Fruit fly (Drosophila melanogaster): ENCODE results near the gene CG32473.
A peak's percentile ranks its signal among the peaks of the same experiment; 100 is the strongest.

CG32473 gene

dm6 chr3R:13306595-13306994 is 4.1 kb downstream of the CG32473 start:
- TF ChIP-seq Mio (GFP tag; optimal IDR thresholded peaks at IDR 0.05) (no peak), Rel (GFP tag; optimal IDR thresholded peaks at IDR 0.05) (no peak), Rel (tag; optimal IDR thresholded peaks at IDR 0.05) (peak; percentile 58), Sp1 (GFP tag; optimal IDR thresholded peaks at IDR 0.05) (no peak), Dif (GFP tag; optimal IDR thresholded peaks at IDR 0.05; ENCODE audit: partially characterized antibody) (no peak)

- TF ChIP-seq Hnf4 (GFP tag; optimal IDR thresholded peaks at IDR 0.05) (peak; percentile 30), Rel (GFP tag; optimal IDR thresholded peaks at IDR 0.05) (no peak), Rel (tag; optimal IDR thresholded peaks at IDR 0.05) (peak; percentile 46), HLH106 (tag; optimal IDR thresholded peaks at IDR 0.05) (no peak), Dif (GFP tag; optimal IDR thresholded peaks at IDR 0.05; ENCODE audit: partially characterized antibody) (no peak), N (GFP tag; optimal IDR thresholded peaks at IDR 0.05) (no peak)
Measured at dm6 chr3R:13309133-13309711, 6.8 kb downstream of the CG32473 start.

- TF ChIP-seq lola (GFP tag; optimal IDR thresholded peaks at IDR 0.05) (no peak), Hnf4 (GFP tag; optimal IDR thresholded peaks at IDR 0.05) (no peak), psq (GFP tag; optimal IDR thresholded peaks at IDR 0.05) (no peak), jim (GFP tag; optimal IDR thresholded peaks at IDR 0.05) (no peak), Myc (optimal IDR thresholded peaks at IDR 0.05) (no peak), CrebA (GFP tag; optimal IDR thresholded peaks at IDR 0.05; ENCODE audit: borderline replicate concordance) (no peak)
Measured at dm6 chr3R:13313088-13313487, 10.6 kb downstream of the CG32473 start, which contains the start of gene CG44142. Gene CG44142 (minus strand): TSS chr3R:13313188.

dm6 chr3R:13319170-13319569 is 16.7 kb downstream of the CG32473 start, which contains the start of gene CG45080:
Gene CG45080 (minus strand): TSS chr3R:13319270.
- no peak for TF ChIP-seq pan (optimal IDR thresholded peaks at IDR 0.05)
- TF ChIP-seq brk (GFP tag; optimal IDR thresholded peaks at IDR 0.05) = no peak
- TF ChIP-seq Dif (GFP tag; optimal IDR thresholded peaks at IDR 0.05; ENCODE audit: partially characterized antibody) = no peak
- TF ChIP-seq Dfd (GFP tag; optimal IDR thresholded peaks at IDR 0.05) = no peak
- TF ChIP-seq foxo (GFP tag; optimal IDR thresholded peaks at IDR 0.05) = no peak
- no peak for TF ChIP-seq CrebA (GFP tag; optimal IDR thresholded peaks at IDR 0.05; ENCODE audit: borderline replicate concordance)
- TF ChIP-seq Abd-B (GFP tag; optimal IDR thresholded peaks at IDR 0.05) = no peak
- TF ChIP-seq fru (GFP tag; optimal IDR thresholded peaks at IDR 0.05) = no peak
- TF ChIP-seq N (GFP tag; optimal IDR thresholded peaks at IDR 0.05) = no peak
- TF ChIP-seq h (GFP tag; optimal IDR thresholded peaks at IDR 0.05) = no peak
- TF ChIP-seq br (GFP tag; optimal IDR thresholded peaks at IDR 0.05) = no peak
- TF ChIP-seq Hr78 (GFP tag; optimal IDR thresholded peaks at IDR 0.05) = no peak
- no peak for TF ChIP-seq CG32264 (GFP tag; optimal IDR thresholded peaks at IDR 0.05)
- TF ChIP-seq dsf (GFP tag; optimal IDR thresholded peaks at IDR 0.05; ENCODE audit: borderline replicate concordance) = no peak
- no peak for TF ChIP-seq dmrt93B (GFP tag; optimal IDR thresholded peaks at IDR 0.05)
- TF ChIP-seq Mio (GFP tag; optimal IDR thresholded peaks at IDR 0.05) = no peak
- TF ChIP-seq Hnf4 (GFP tag; optimal IDR thresholded peaks at IDR 0.05) = no peak
- no peak for TF ChIP-seq Rel (GFP tag; optimal IDR thresholded peaks at IDR 0.05)
- TF ChIP-seq Rel (tag; optimal IDR thresholded peaks at IDR 0.05) = no peak
- TF ChIP-seq Sp1 (GFP tag; optimal IDR thresholded peaks at IDR 0.05) = no peak

- TF ChIP-seq rgr (GFP tag; optimal IDR thresholded peaks at IDR 0.05) = peak; percentile 35
- no peak for TF ChIP-seq Dif (GFP tag; optimal IDR thresholded peaks at IDR 0.05; ENCODE audit: partially characterized antibody)
Measured at dm6 chr3R:13319873-13320272, 17.4 kb downstream of the CG32473 start.

- no peak for TF ChIP-seq pan (optimal IDR thresholded peaks at IDR 0.05)
- TF ChIP-seq N (GFP tag; optimal IDR thresholded peaks at IDR 0.05) = no peak
- no peak for TF ChIP-seq Dfd (GFP tag; optimal IDR thresholded peaks at IDR 0.05)
- TF ChIP-seq brk (GFP tag; optimal IDR thresholded peaks at IDR 0.05) = no peak
- no peak for TF ChIP-seq Jra (GFP tag; optimal IDR thresholded peaks at IDR 0.05)
- no peak for TF ChIP-seq CrebA (GFP tag; optimal IDR thresholded peaks at IDR 0.05; ENCODE audit: borderline replicate concordance)
- TF ChIP-seq br (GFP tag; optimal IDR thresholded peaks at IDR 0.05) = no peak
- no peak for TF ChIP-seq Vsx2 (GFP tag; optimal IDR thresholded peaks at IDR 0.05; ENCODE audit: partially characterized antibody)
- TF ChIP-seq sv (GFP tag; optimal IDR thresholded peaks at IDR 0.05) = no peak
- no peak for TF ChIP-seq foxo (GFP tag; optimal IDR thresholded peaks at IDR 0.05)
- no peak for TF ChIP-seq Mio (GFP tag; optimal IDR thresholded peaks at IDR 0.05)
- TF ChIP-seq Dif (GFP tag; optimal IDR thresholded peaks at IDR 0.05; ENCODE audit: partially characterized antibody) = no peak
- no peak for TF ChIP-seq dl (GFP tag; optimal IDR thresholded peaks at IDR 0.05; ENCODE audit: insufficient read depth in 1 of 2, partially characterized antibody in 2 of 2)
- TF ChIP-seq HLH106 (tag; optimal IDR thresholded peaks at IDR 0.05) = no peak
- TF ChIP-seq dsf (GFP tag; optimal IDR thresholded peaks at IDR 0.05; ENCODE audit: borderline replicate concordance) = no peak
- no peak for TF ChIP-seq fru (GFP tag; optimal IDR thresholded peaks at IDR 0.05)
- TF ChIP-seq Hr78 (GFP tag; optimal IDR thresholded peaks at IDR 0.05) = no peak
- TF ChIP-seq CG32264 (GFP tag; optimal IDR thresholded peaks at IDR 0.05) = no peak
Measured at dm6 chr3R:13333031-13333430, 30.6 kb downstream of the CG32473 start.
